Worm (Caenorhabditis elegans): ENCODE data around the gene C49A9.9.
"Not testable (repeated sequence)": the region's sequence is repeated elsewhere in the genome, so short reads cannot be mapped to it uniquely, and the experiment has no call there.

DNA sequence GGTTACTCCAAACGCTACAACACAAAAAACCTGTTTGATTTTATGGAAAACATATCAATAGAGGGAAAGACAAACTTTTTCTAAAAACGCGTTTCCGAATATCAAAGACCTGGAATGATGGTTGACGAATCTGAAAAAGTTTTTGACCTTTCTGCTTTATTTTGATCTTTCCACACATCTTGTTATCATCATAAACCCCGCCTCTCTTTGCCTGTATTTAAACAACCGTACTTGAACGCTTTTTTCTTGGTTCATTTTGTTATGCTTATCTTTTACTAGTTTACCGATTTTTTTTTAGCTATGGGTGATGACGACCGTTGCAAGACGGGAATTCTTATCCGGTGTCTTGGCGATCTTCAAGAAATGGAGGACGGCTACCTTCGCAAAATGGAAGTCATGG is 35.8 kb downstream of the C49A9.9 start, which contains the start of gene T13A10.2:
- not testable (repeated sequence) for TF ChIP-seq sma-3 (GFP tag; optimal IDR thresholded peaks at IDR 0.05); zag-1 (tag; optimal IDR thresholded peaks at IDR 0.05); unc-39 (tag; optimal IDR thresholded peaks at IDR 0.05)

All from whole organism, L2 larva.